Fruit fly (Drosophila melanogaster) whole organism: ENCODE measurements around the gene CG15021.

Source experiments
- CG8478 ChIP-seq: fragments of >200 bp; optimal IDR thresholded peaks from 2 replicates; lab custom pipeline; 2018; ENCODE audit warnings: inconsistent platforms
- Dll ChIP-seq: fragments of >200 bp; optimal IDR thresholded peaks from 2 replicates; lab custom pipeline; 2017
- EcR ChIP-seq, 2 experiments: fragments of >200 bp; optimal IDR thresholded peaks; 2 replicates each; lab custom pipeline; 2017; ENCODE audit warnings: missing biosample characterization in 2 of 2, missing genetic modification characterization in 2 of 2, missing genetic modification reagents in 2 of 2
- pan ChIP-seq: fragments of >200 bp; optimal IDR thresholded peaks from 2 replicates; lab custom pipeline; 2017
- psq ChIP-seq: fragments of >200 bp; optimal IDR thresholded peaks from 2 replicates; lab custom pipeline; 2017

dm6 chr3L:4393642-4394041 lies 42.9 kb upstream of the CG15021 start:
- no peak for TF ChIP-seq Dll (lab: Kevin White, UChicago)
- peak in 1 of 2 experiments; percentile 55 for TF ChIP-seq EcR (GFP tag; optimal IDR thresholded peaks at IDR 0.05; lab: Kevin White, UChicago)
- no peak for TF ChIP-seq pan (lab: Kevin White, UChicago)
- TF ChIP-seq CG8478 (lab: Kevin White, UChicago) = no peak
- TF ChIP-seq psq (lab: Kevin White, UChicago) = no peak
